Fruit fly (Drosophila melanogaster): Measurements from ENCODE around the gene CG32639.

The CG32639 gene

DNA sequence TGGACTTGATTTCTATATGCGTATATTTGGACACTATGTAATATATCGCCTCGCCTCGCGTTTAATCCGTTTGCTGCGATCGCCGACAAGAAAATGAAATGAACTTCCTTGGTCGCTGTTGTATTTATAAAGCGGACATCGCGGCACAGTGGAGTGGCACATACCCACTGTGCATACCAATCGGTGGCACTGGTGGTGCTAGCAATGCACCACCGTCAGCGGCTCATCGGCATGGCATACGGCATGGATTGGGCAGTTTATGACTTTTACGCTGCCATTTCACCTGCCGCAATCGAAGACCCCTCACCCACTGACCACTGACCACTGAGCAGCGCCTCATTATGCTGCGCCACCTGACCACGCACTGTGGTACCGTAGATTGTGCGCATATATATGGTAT is 44.6 kb downstream of the CG32639 start, which contains the start of gene CG12723:
Gene CG12723, minus strand, starts transcription at position 101 of the 400 bp plus-strand sequence.
- TF ChIP-seq ttk (optimal IDR thresholded peaks at IDR 0.05), result no peak
- no peak for TF ChIP-seq psq (optimal IDR thresholded peaks at IDR 0.05)
- no peak for TF ChIP-seq insv (optimal IDR thresholded peaks at IDR 0.05)
- no peak for TF ChIP-seq Myc (optimal IDR thresholded peaks at IDR 0.05)
- no peak for TF ChIP-seq h (optimal IDR thresholded peaks at IDR 0.05)

DNA sequence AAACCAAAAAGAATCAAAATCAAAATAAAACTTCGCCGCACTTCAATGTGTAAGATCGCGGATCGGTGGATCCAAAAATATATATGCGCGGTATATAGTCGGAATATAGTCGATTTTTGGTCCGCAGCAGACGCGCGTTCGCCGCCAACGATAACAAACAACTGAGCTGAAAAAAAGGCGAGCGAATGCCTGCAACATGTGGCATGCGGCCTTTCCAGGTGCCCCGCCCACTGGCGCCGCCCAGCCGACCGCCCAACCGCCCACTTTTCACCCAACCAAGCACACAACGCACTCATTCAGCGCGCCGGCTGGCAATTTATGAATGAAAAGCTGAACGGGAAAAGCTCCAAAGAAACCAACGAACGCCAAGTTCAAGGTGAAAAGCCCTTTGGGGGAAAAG is 47.3 kb downstream of the CG32639 start, which contains the start of gene Lgr4:
Gene Lgr4, minus strand, starts transcription at position 133 of the 400 bp plus-strand sequence.
- TF ChIP-seq ttk (optimal IDR thresholded peaks at IDR 0.05) (no peak), Sin3A (optimal IDR thresholded peaks at IDR 0.05) (no peak), Myc (optimal IDR thresholded peaks at IDR 0.05) (no peak), insv (optimal IDR thresholded peaks at IDR 0.05) (no peak), h (optimal IDR thresholded peaks at IDR 0.05) (no peak), psq (optimal IDR thresholded peaks at IDR 0.05) (no peak)
